Worm (Caenorhabditis elegans) whole organism, early embryonic: ENCODE data around the gene F48E8.2.

Experiments used
- ceh-36 ChIP-seq: sonication (generic microtip); optimal IDR thresholded peaks from 2 replicates; lab custom pipeline; 2016; ENCODE audit warnings: missing genetic modification characterization, inconsistent platforms, missing compliant biosample characterization
- scrt-1 ChIP-seq: fragments of 200-800 bp; sonication (Bioruptor generic); IDR thresholded peaks from 2 replicates; pipeline ENCODE4 v1.3.6; 2022; ENCODE audit warnings: missing genetic modification characterization, missing compliant biosample characterization

- no peak for TF ChIP-seq ceh-36 (tag; lab: Kevin White, UChicago)
- no peak for TF ChIP-seq scrt-1 (GFP tag; lab: Robert Waterston, UW)
Observed at ce11 chrIII:5417921-5418320, 46.3 kb upstream of the F48E8.2 start.
